Worm (Caenorhabditis elegans) whole organism, L2 larva: ENCODE measurements around the gene ZK418.11.
A peak's percentile ranks its signal among the peaks of the same experiment; 100 is the strongest.

Experiments used
- C34F6.9 ChIP-seq: fragments of 150-350 bp; optimal IDR thresholded peaks from 2 replicates; lab custom pipeline; 2014; ENCODE audit warnings: missing biosample characterization, missing genetic modification characterization
- F13H6.1 ChIP-seq: sonication (generic microtip); optimal IDR thresholded peaks from 2 replicates; lab custom pipeline; 2016; ENCODE audit warnings: missing genetic modification characterization, missing compliant biosample characterization
- R02D3.7 ChIP-seq: fragments of 150-350 bp; optimal IDR thresholded peaks from 2 replicates; lab custom pipeline; 2014; ENCODE audit warnings: missing biosample characterization, missing genetic modification characterization
- Y55F3AM.14 ChIP-seq: fragments of 200-800 bp; sonication (Bioruptor generic); optimal IDR thresholded peaks from 2 replicates; lab custom pipeline; 2018; ENCODE audit warnings: mild to moderate bottlenecking, missing genetic modification characterization, missing compliant biosample characterization
- ZK546.5 ChIP-seq: sonication (generic microtip); optimal IDR thresholded peaks from 2 replicates; lab custom pipeline; 2017; ENCODE audit warnings: missing biosample characterization, missing genetic modification characterization
- alr-1 ChIP-seq: fragments of 150-350 bp; optimal IDR thresholded peaks from 2 replicates; lab custom pipeline; 2014; ENCODE audit warnings: missing biosample characterization, missing genetic modification characterization
- aly-2 ChIP-seq: fragments of 150-350 bp; optimal IDR thresholded peaks from 2 replicates; lab custom pipeline; 2014; ENCODE audit warnings: missing biosample characterization, missing genetic modification characterization
- ama-1 ChIP-seq: fragments of 150-350 bp; optimal IDR thresholded peaks from 2 replicates; lab custom pipeline; 2018; ENCODE audit warnings: inconsistent platforms
- blmp-1 ChIP-seq: sonication (generic microtip); optimal IDR thresholded peaks from 2 replicates; lab custom pipeline; 2017; ENCODE audit warnings: missing genetic modification characterization, mild to moderate bottlenecking, missing compliant biosample characterization, antibody characterized with exemption, moderate library complexity; ENCODE audit not compliant: insufficient read depth
- ceh-16 ChIP-seq: fragments of 150-350 bp; optimal IDR thresholded peaks from 2 replicates; lab custom pipeline; 2014; ENCODE audit warnings: missing biosample characterization, missing genetic modification characterization
- ceh-82 ChIP-seq: fragments of 150-350 bp; optimal IDR thresholded peaks from 2 replicates; lab custom pipeline; 2014; ENCODE audit warnings: missing biosample characterization, missing genetic modification characterization
- crh-2 ChIP-seq: sonication (generic microtip); optimal IDR thresholded peaks from 2 replicates; lab custom pipeline; 2017; ENCODE audit warnings: missing biosample characterization, missing genetic modification characterization
- dmd-4 ChIP-seq: sonication (generic microtip); optimal IDR thresholded peaks from 2 replicates; lab custom pipeline; 2017; ENCODE audit warnings: missing biosample characterization, missing genetic modification characterization
- egl-27 ChIP-seq: sonication (generic microtip); optimal IDR thresholded peaks from 3 replicates; lab custom pipeline; 2017; ENCODE audit warnings: missing biosample characterization, missing genetic modification reagents, missing genetic modification characterization
- elt-1 ChIP-seq: fragments of 150-350 bp; optimal IDR thresholded peaks from 2 replicates; lab custom pipeline; 2014; ENCODE audit warnings: missing biosample characterization, missing genetic modification characterization
- elt-3 ChIP-seq: sonication (generic microtip); optimal IDR thresholded peaks from 2 replicates; lab custom pipeline; 2017; ENCODE audit warnings: missing biosample characterization, missing genetic modification characterization
- fos-1 ChIP-seq: fragments of 150-350 bp; optimal IDR thresholded peaks from 2 replicates; lab custom pipeline; 2014; ENCODE audit warnings: missing biosample characterization, missing genetic modification characterization
- gmeb-1 ChIP-seq: fragments of 150-350 bp; optimal IDR thresholded peaks from 2 replicates; lab custom pipeline; 2014; ENCODE audit warnings: missing biosample characterization, missing genetic modification characterization
- lin-11 ChIP-seq: fragments of 150-350 bp; sonication (generic microtip); optimal IDR thresholded peaks from 2 replicates; lab custom pipeline; 2014; ENCODE audit warnings: missing biosample characterization, missing genetic modification characterization, inconsistent platforms, mixed read lengths
- lin-13 ChIP-seq: fragments of 150-350 bp; optimal IDR thresholded peaks from 2 replicates; lab custom pipeline; 2014; ENCODE audit warnings: missing biosample characterization, missing genetic modification reagents, missing genetic modification characterization
- lin-39 ChIP-seq: fragments of 150-350 bp; optimal IDR thresholded peaks from 2 replicates; lab custom pipeline; 2014; ENCODE audit warnings: missing biosample characterization, missing genetic modification reagents, missing genetic modification characterization
- lsy-2 ChIP-seq, 2 experiments: fragments of 150-350 bp in 1 of 2; sonication (generic microtip) in 1 of 2; optimal IDR thresholded peaks; 2 replicates each; lab custom pipeline; 2014 to 2017; ENCODE audit warnings: missing biosample characterization in 2 of 2, missing genetic modification characterization in 2 of 2
- mab-5 ChIP-seq: fragments of 150-350 bp; optimal IDR thresholded peaks from 2 replicates; lab custom pipeline; 2014; ENCODE audit warnings: missing biosample characterization, missing genetic modification characterization
- mbf-1 ChIP-seq: sonication (generic microtip); optimal IDR thresholded peaks from 2 replicates; lab custom pipeline; 2017; ENCODE audit warnings: missing biosample characterization, missing genetic modification characterization
- mdl-1 ChIP-seq, 2 experiments: fragments of 150-350 bp in 1 of 2; sonication (generic microtip) in 1 of 2; optimal IDR thresholded peaks; 2 replicates each; lab custom pipeline; 2017; ENCODE audit warnings: missing biosample characterization in 2 of 2, missing genetic modification characterization in 2 of 2
- nhr-10 ChIP-seq: sonication (generic microtip); optimal IDR thresholded peaks from 2 replicates; lab custom pipeline; 2017; ENCODE audit warnings: missing biosample characterization, missing genetic modification characterization
- nhr-11 ChIP-seq: fragments of 150-350 bp; optimal IDR thresholded peaks from 2 replicates; lab custom pipeline; 2014; ENCODE audit warnings: missing biosample characterization, missing genetic modification characterization
- nhr-12 ChIP-seq: fragments of 150-350 bp; optimal IDR thresholded peaks from 2 replicates; lab custom pipeline; 2014; ENCODE audit warnings: missing biosample characterization, missing genetic modification characterization
- nhr-129 ChIP-seq: fragments of 150-350 bp; optimal IDR thresholded peaks from 2 replicates; lab custom pipeline; 2014; ENCODE audit warnings: missing biosample characterization, missing genetic modification characterization
- nhr-21 ChIP-seq: fragments of 150-350 bp; optimal IDR thresholded peaks from 2 replicates; lab custom pipeline; 2014; ENCODE audit warnings: missing biosample characterization, missing genetic modification characterization
- nhr-23 ChIP-seq: fragments of 150-350 bp; optimal IDR thresholded peaks from 2 replicates; lab custom pipeline; 2014; ENCODE audit warnings: missing biosample characterization, missing genetic modification reagents, missing genetic modification characterization
- nhr-237 ChIP-seq: fragments of 150-350 bp; optimal IDR thresholded peaks from 2 replicates; lab custom pipeline; 2014; ENCODE audit warnings: missing biosample characterization, missing genetic modification characterization
- nhr-25 ChIP-seq: fragments of 150-350 bp; sonication (generic microtip); optimal IDR thresholded peaks from 3 replicates; lab custom pipeline; 2014; ENCODE audit warnings: missing biosample characterization, missing genetic modification characterization
- nhr-6 ChIP-seq: fragments of 150-350 bp; optimal IDR thresholded peaks from 2 replicates; lab custom pipeline; 2014; ENCODE audit warnings: missing biosample characterization, missing genetic modification characterization
- nhr-77 ChIP-seq: fragments of 150-350 bp; optimal IDR thresholded peaks from 2 replicates; lab custom pipeline; 2014; ENCODE audit warnings: missing biosample characterization, missing genetic modification characterization
- peb-1 ChIP-seq: fragments of 150-350 bp; optimal IDR thresholded peaks from 2 replicates; lab custom pipeline; 2014; ENCODE audit warnings: missing biosample characterization, missing genetic modification characterization
- sem-4 ChIP-seq: fragments of 150-350 bp; optimal IDR thresholded peaks from 2 replicates; lab custom pipeline; 2014; ENCODE audit warnings: missing biosample characterization, missing genetic modification reagents, missing genetic modification characterization
- skn-1 ChIP-seq: sonication (generic microtip); optimal IDR thresholded peaks from 2 replicates; lab custom pipeline; 2017; ENCODE audit warnings: missing biosample characterization, missing genetic modification characterization
- sma-3 ChIP-seq: sonication (generic microtip); optimal IDR thresholded peaks from 2 replicates; lab custom pipeline; 2016; ENCODE audit warnings: missing genetic modification reagents, missing genetic modification characterization, missing compliant biosample characterization
- sma-9 ChIP-seq, 2 experiments: fragments of 150-350 bp in 1 of 2; sonication (generic microtip) in 1 of 2; optimal IDR thresholded peaks; 2 replicates each; lab custom pipeline; 2014 to 2016; ENCODE audit warnings: missing genetic modification characterization in 2 of 2, mild to moderate bottlenecking in 1 of 2, missing biosample characterization in 1 of 2, missing compliant biosample characterization in 1 of 2, missing genetic modification reagents in 1 of 2, moderate library complexity in 1 of 2
- snpc-4 ChIP-seq: fragments of 150-350 bp; optimal IDR thresholded peaks from 2 replicates; lab custom pipeline; 2014; ENCODE audit warnings: missing biosample characterization, missing genetic modification characterization
- unc-39 ChIP-seq: fragments of 150-350 bp; optimal IDR thresholded peaks from 2 replicates; lab custom pipeline; 2014; ENCODE audit warnings: missing biosample characterization, missing genetic modification characterization
- unc-55 ChIP-seq: fragments of 150-350 bp; sonication (generic microtip); optimal IDR thresholded peaks from 3 replicates; lab custom pipeline; 2014; ENCODE audit warnings: missing biosample characterization, missing genetic modification reagents, missing genetic modification characterization
- unc-62 ChIP-seq: fragments of 150-350 bp; optimal IDR thresholded peaks from 2 replicates; lab custom pipeline; 2014; ENCODE audit warnings: missing biosample characterization, missing genetic modification reagents, missing genetic modification characterization
- zag-1 ChIP-seq: fragments of 150-350 bp; optimal IDR thresholded peaks from 2 replicates; lab custom pipeline; 2014; ENCODE audit warnings: missing biosample characterization, missing genetic modification characterization
- ztf-1 ChIP-seq: fragments of 200-800 bp; sonication (Bioruptor generic); conservative IDR thresholded peaks from 2 replicates; pipeline ENCODE4 v1.3.6; 2022; ENCODE audit warnings: missing genetic modification characterization, missing compliant biosample characterization
- ztf-11 ChIP-seq: sonication (generic microtip); optimal IDR thresholded peaks from 2 replicates; lab custom pipeline; 2017; ENCODE audit warnings: missing biosample characterization, missing genetic modification characterization
- ztf-4 ChIP-seq: fragments of 150-350 bp; optimal IDR thresholded peaks from 2 replicates; lab custom pipeline; 2014; ENCODE audit warnings: missing biosample characterization, missing genetic modification characterization

Gene ZK418.11

DNA sequence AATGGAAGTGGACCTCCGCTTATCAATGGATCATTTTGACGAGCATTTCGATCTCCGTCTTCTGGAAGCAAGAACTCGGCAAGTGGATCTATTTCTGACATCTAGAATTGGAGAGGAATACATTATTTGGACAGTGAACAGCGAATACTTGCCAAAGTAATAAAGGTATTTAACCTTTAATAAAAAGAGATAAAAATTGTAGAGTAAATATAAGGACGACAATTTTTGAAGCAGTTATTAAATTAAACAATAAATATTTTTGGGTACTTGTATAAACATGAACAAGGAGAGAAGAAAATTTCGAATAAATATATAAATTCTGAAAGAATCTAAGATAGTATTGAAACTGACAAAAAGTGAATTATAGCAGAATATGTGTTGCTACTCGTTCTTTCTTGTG is 27.6 kb upstream of the ZK418.11 start, which contains the start of gene lin-37:
Gene lin-37, minus strand, starts transcription at position 101 of the 400 bp plus-strand sequence.
- TF ChIP-seq nhr-12 (tag; lab: Kevin White, UChicago) (no peak), ztf-4 (tag; lab: Kevin White, UChicago) (no peak)

DNA sequence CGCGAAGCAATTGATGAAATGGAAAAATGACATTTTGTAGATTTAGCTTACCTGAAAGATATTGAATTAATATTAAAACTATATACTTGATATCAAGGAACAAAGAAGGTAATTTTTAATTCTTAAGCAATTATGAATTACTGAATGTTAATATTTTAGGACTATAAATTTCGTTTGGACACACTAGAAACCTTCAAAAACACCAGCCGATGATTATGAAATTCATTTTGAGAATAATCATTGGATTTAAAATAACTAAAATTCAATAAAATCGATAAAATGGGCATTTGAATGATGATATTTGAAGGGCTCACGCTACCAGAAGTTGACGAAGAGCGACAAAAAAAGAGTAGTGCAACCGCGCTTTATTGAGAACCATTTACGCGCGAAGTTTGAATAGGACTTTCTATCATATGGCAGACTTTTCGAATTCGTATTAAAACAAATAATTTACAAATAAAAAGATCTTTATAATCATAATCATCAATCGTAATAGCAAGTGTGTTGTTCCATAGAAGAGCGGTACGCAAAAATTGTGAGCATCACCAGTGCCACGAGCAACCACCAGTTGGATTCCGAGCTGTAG is 26.2 kb upstream of the ZK418.11 start, which contains the start of gene ZK418.5:
Gene ZK418.5, minus strand, starts transcription at position 51 of the 586 bp plus-strand sequence.
- TF ChIP-seq crh-2 (tag; lab: Kevin White, UChicago) (peak; percentile 49), nhr-6 (no peak), nhr-21 (tag; lab: Kevin White, UChicago) (no peak), lin-39 (no peak), ZK546.5 (tag; lab: Kevin White, UChicago) (no peak), lsy-2 (tag; optimal IDR thresholded peaks at IDR 0.05; lab: Kevin White, UChicago) (peak; percentile 30 to 77), nhr-23 (tag; lab: Kevin White, UChicago) (no peak), sem-4 (tag; lab: Kevin White, UChicago) (no peak), skn-1 (tag; lab: Kevin White, UChicago) (peak; percentile 28), F13H6.1 (tag; lab: Kevin White, UChicago) (no peak), C34F6.9 (tag; lab: Kevin White, UChicago) (peak; percentile 56), mab-5 (peak; percentile 25), sma-9 (GFP tag; optimal IDR thresholded peaks at IDR 0.05; lab: Kevin White, UChicago) (peak; percentile 28), sma-9 (tag; optimal IDR thresholded peaks at IDR 0.05; lab: Kevin White, UChicago) (no peak), nhr-12 (tag; lab: Kevin White, UChicago) (no peak), ztf-11 (no peak), unc-39 (tag; lab: Kevin White, UChicago) (no peak), R02D3.7 (tag; lab: Kevin White, UChicago) (no peak), nhr-10 (tag; lab: Kevin White, UChicago) (no peak), dmd-4 (tag; lab: Kevin White, UChicago) (no peak), unc-55 (peak; percentile 70), lin-11 (tag; lab: Kevin White, UChicago) (no peak), elt-3 (tag; lab: Kevin White, UChicago) (no peak), snpc-4 (tag; lab: Kevin White, UChicago) (no peak), mdl-1 (tag; optimal IDR thresholded peaks at IDR 0.05; lab: Kevin White, UChicago) (no peak), nhr-25 (tag; lab: Kevin White, UChicago) (no peak), aly-2 (tag; lab: Kevin White, UChicago) (no peak), zag-1 (tag; lab: Kevin White, UChicago) (no peak), ceh-82 (no peak), ceh-16 (no peak), peb-1 (no peak), unc-62 (GFP tag; lab: Kevin White, UChicago) (no peak), ama-1 (no peak), Y55F3AM.14 (GFP tag; lab: Kevin White, UChicago) (no peak), nhr-77 (tag; lab: Kevin White, UChicago) (no peak), blmp-1 (no peak), nhr-11 (tag; lab: Kevin White, UChicago) (no peak), ztf-4 (tag; lab: Kevin White, UChicago) (no peak), egl-27 (tag; lab: Kevin White, UChicago) (peak; percentile 3), mbf-1 (no peak), gmeb-1 (tag; lab: Kevin White, UChicago) (peak; percentile 97), sma-3 (peak; percentile 41), nhr-237 (tag; lab: Kevin White, UChicago) (no peak), nhr-129 (tag; lab: Kevin White, UChicago) (peak; percentile 55), ztf-1 (GFP tag; lab: Robert Waterston, UW) (no peak), lin-13 (GFP tag; lab: Kevin White, UChicago) (peak; percentile 45), elt-1 (no peak), alr-1 (tag; lab: Kevin White, UChicago) (no peak), fos-1 (tag; lab: Kevin White, UChicago) (no peak)
